Fruit fly (Drosophila melanogaster) whole organism, prepupa: ENCODE results near the gene BckdhA.

ENCODE experiments used
- Blimp-1 ChIP-seq: fragments of 200-800 bp; sonication (Bioruptor generic); optimal IDR thresholded peaks from 3 replicates; lab custom pipeline; 2017; ENCODE audit warnings: missing biosample characterization, missing genetic modification characterization, mild to moderate bottlenecking, moderate library complexity, missing genetic modification reagents
- CG10631 ChIP-seq: fragments of 200-800 bp; sonication (Bioruptor generic); optimal IDR thresholded peaks from 2 replicates; lab custom pipeline; 2016; ENCODE audit warnings: missing biosample characterization, missing genetic modification characterization
- CG11294 ChIP-seq: fragments of 200-800 bp; sonication (Bioruptor generic); IDR thresholded peaks from 2 replicates; pipeline ENCODE4 v1.3.6; 2022; ENCODE audit warnings: missing biosample characterization, missing genetic modification characterization
- CG11762 ChIP-seq: fragments of 200-800 bp; sonication (Bioruptor generic); optimal IDR thresholded peaks from 3 replicates; lab custom pipeline; 2016; ENCODE audit warnings: missing biosample characterization, missing genetic modification characterization; ENCODE audit not compliant: insufficient read depth
- CG11902 ChIP-seq: fragments of 200-800 bp; sonication (Bioruptor generic); optimal IDR thresholded peaks from 3 replicates; lab custom pipeline; 2016; ENCODE audit warnings: missing biosample characterization, missing genetic modification characterization
- CG15336 ChIP-seq: fragments of 200-800 bp; sonication (Bioruptor generic); IDR thresholded peaks from 2 replicates; pipeline ENCODE4 v1.3.6; 2022; ENCODE audit warnings: missing biosample characterization, missing genetic modification characterization
- CG1621 ChIP-seq: fragments of 200-800 bp; sonication (Bioruptor generic); optimal IDR thresholded peaks from 3 replicates; lab custom pipeline; 2018; ENCODE audit warnings: missing biosample characterization, mild to moderate bottlenecking, missing genetic modification characterization
- CG16779 ChIP-seq: fragments of 200-800 bp; sonication (Bioruptor generic); optimal IDR thresholded peaks from 3 replicates; lab custom pipeline; 2017; ENCODE audit warnings: missing biosample characterization, mild to moderate bottlenecking, missing genetic modification characterization
- CG3032 ChIP-seq: fragments of 200-800 bp; optimal IDR thresholded peaks from 2 replicates; lab custom pipeline; 2019; ENCODE audit warnings: missing biosample characterization, mild to moderate bottlenecking, missing genetic modification characterization, moderate library complexity
- CG31627 ChIP-seq: fragments of 200-800 bp; sonication (Bioruptor generic); optimal IDR thresholded peaks from 3 replicates; lab custom pipeline; 2016; ENCODE audit warnings: missing biosample characterization, missing genetic modification characterization
- CG32006 ChIP-seq: fragments of 200-800 bp; sonication (Bioruptor generic); optimal IDR thresholded peaks from 3 replicates; lab custom pipeline; 2017; ENCODE audit warnings: missing biosample characterization, mild to moderate bottlenecking, missing genetic modification characterization
- CG3919 ChIP-seq: fragments of 200-800 bp; sonication (Bioruptor generic); optimal IDR thresholded peaks from 3 replicates; lab custom pipeline; 2016; ENCODE audit warnings: missing biosample characterization, missing genetic modification characterization
- CG4318 ChIP-seq: fragments of 200-800 bp; sonication (Bioruptor generic); optimal IDR thresholded peaks from 3 replicates; lab custom pipeline; 2017; ENCODE audit warnings: missing biosample characterization, mild to moderate bottlenecking, missing genetic modification characterization
- CG6163 ChIP-seq: fragments of 200-800 bp; sonication (Bioruptor generic); IDR thresholded peaks from 3 replicates; pipeline ENCODE4 v1.3.6; 2022; ENCODE audit warnings: missing biosample characterization, missing genetic modification characterization
- CG6276 ChIP-seq: fragments of 200-800 bp; sonication (Bioruptor generic); optimal IDR thresholded peaks from 2 replicates; lab custom pipeline; 2017; ENCODE audit warnings: missing biosample characterization, mild to moderate bottlenecking, missing genetic modification characterization
- CG6792 ChIP-seq: fragments of 200-800 bp; sonication (Bioruptor generic); optimal IDR thresholded peaks from 3 replicates; lab custom pipeline; 2016; ENCODE audit warnings: missing biosample characterization, missing genetic modification characterization
- CG6808 ChIP-seq: fragments of 200-800 bp; sonication (Bioruptor generic); optimal IDR thresholded peaks from 3 replicates; lab custom pipeline; 2017; ENCODE audit warnings: missing biosample characterization, missing genetic modification characterization, mild to moderate bottlenecking, moderate library complexity, missing genetic modification reagents
- CG6854 ChIP-seq: fragments of 200-800 bp; sonication (Bioruptor generic); optimal IDR thresholded peaks from 2 replicates; lab custom pipeline; 2017; ENCODE audit warnings: missing biosample characterization, mild to moderate bottlenecking, missing genetic modification characterization
- CG7368 ChIP-seq: fragments of 200-800 bp; sonication (Bioruptor generic); optimal IDR thresholded peaks from 3 replicates; lab custom pipeline; 2016; ENCODE audit warnings: missing biosample characterization, missing genetic modification characterization
- CG8119 ChIP-seq: fragments of 200-800 bp; sonication (Bioruptor generic); IDR thresholded peaks from 3 replicates; pipeline ENCODE4 v1.3.6; 2022; ENCODE audit warnings: missing biosample characterization, missing genetic modification characterization
- CG8319 ChIP-seq: fragments of 200-800 bp; sonication (Bioruptor generic); optimal IDR thresholded peaks from 3 replicates; lab custom pipeline; 2016; ENCODE audit warnings: missing biosample characterization, missing genetic modification characterization
- CG9139 ChIP-seq: fragments of 200-800 bp; sonication (Bioruptor generic); optimal IDR thresholded peaks from 3 replicates; lab custom pipeline; 2017; ENCODE audit warnings: missing biosample characterization, mild to moderate bottlenecking, missing genetic modification characterization
- Eip75B ChIP-seq: fragments of 200-800 bp; sonication (Bioruptor generic); optimal IDR thresholded peaks from 3 replicates; lab custom pipeline; 2016; ENCODE audit warnings: missing biosample characterization, missing genetic modification characterization
- Eip78C ChIP-seq: fragments of 200-800 bp; sonication (Bioruptor generic); peaks from one replicate; lab custom pipeline; 2016; ENCODE audit warnings: missing biosample characterization, missing genetic modification characterization
- Eip93F ChIP-seq: fragments of 200-800 bp; sonication (Bioruptor generic); optimal IDR thresholded peaks from 2 replicates; lab custom pipeline; 2016; ENCODE audit warnings: missing biosample characterization, mild to moderate bottlenecking, missing genetic modification characterization
- Ets21C ChIP-seq: fragments of 200-800 bp; sonication (Bioruptor generic); optimal IDR thresholded peaks from 3 replicates; lab custom pipeline; 2016; ENCODE audit warnings: missing biosample characterization, missing genetic modification characterization
- Ets96B ChIP-seq: fragments of 200-800 bp; optimal IDR thresholded peaks from 2 replicates; lab custom pipeline; 2019; ENCODE audit warnings: missing biosample characterization, mild to moderate bottlenecking, missing genetic modification characterization, moderate library complexity
- Gug ChIP-seq: fragments of 200-800 bp; sonication (Bioruptor generic); IDR thresholded peaks from 2 replicates; pipeline ENCODE4 v1.3.6; 2022; ENCODE audit warnings: missing biosample characterization, missing genetic modification characterization
- Hr38 ChIP-seq: sonication (Bioruptor generic); optimal IDR thresholded peaks from 2 replicates; lab custom pipeline; 2016; ENCODE audit warnings: missing biosample characterization, missing genetic modification characterization
- Hr39 ChIP-seq: fragments of 200-800 bp; sonication (Bioruptor generic); optimal IDR thresholded peaks from 2 replicates; lab custom pipeline; 2016; ENCODE audit warnings: missing biosample characterization, missing genetic modification characterization
- Met ChIP-seq: fragments of 200-800 bp; sonication (Bioruptor generic); optimal IDR thresholded peaks from 3 replicates; lab custom pipeline; 2016; ENCODE audit warnings: missing biosample characterization, missing genetic modification characterization
- OdsH ChIP-seq: fragments of 200-800 bp; sonication (Bioruptor generic); optimal IDR thresholded peaks from 3 replicates; lab custom pipeline; 2016; ENCODE audit warnings: missing biosample characterization, missing genetic modification characterization
- Smox ChIP-seq: fragments of 200-800 bp; sonication (Bioruptor generic); optimal IDR thresholded peaks from 3 replicates; lab custom pipeline; 2016; ENCODE audit warnings: missing biosample characterization, missing genetic modification characterization
- Sox15 ChIP-seq: fragments of 200-800 bp; sonication (Bioruptor generic); optimal IDR thresholded peaks from 3 replicates; lab custom pipeline; 2016; ENCODE audit warnings: missing biosample characterization, missing genetic modification characterization
- achi ChIP-seq: fragments of 200-800 bp; sonication (Bioruptor generic); optimal IDR thresholded peaks from 3 replicates; lab custom pipeline; 2016; ENCODE audit warnings: missing biosample characterization, missing genetic modification characterization
- acj6 ChIP-seq: fragments of 200-800 bp; sonication (Bioruptor generic); optimal IDR thresholded peaks from 3 replicates; lab custom pipeline; 2016; ENCODE audit warnings: missing biosample characterization, missing genetic modification characterization
- cyc ChIP-seq: fragments of 200-800 bp; sonication (Bioruptor generic); optimal IDR thresholded peaks from 3 replicates; lab custom pipeline; 2016; ENCODE audit warnings: missing biosample characterization, missing genetic modification characterization
- dac ChIP-seq: fragments of 200-800 bp; sonication (Bioruptor generic); optimal IDR thresholded peaks from 2 replicates; lab custom pipeline; 2017; ENCODE audit warnings: missing biosample characterization, mild to moderate bottlenecking, missing genetic modification characterization
- dsx ChIP-seq: fragments of 200-800 bp; optimal IDR thresholded peaks from 3 replicates; lab custom pipeline; 2019; ENCODE audit warnings: missing biosample characterization, mild to moderate bottlenecking, missing genetic modification characterization, moderate library complexity; ENCODE audit not compliant: poor library complexity, severe bottlenecking
- eg ChIP-seq: fragments of 200-800 bp; sonication (Bioruptor generic); IDR thresholded peaks from 3 replicates; pipeline ENCODE4 v1.3.6; 2022; ENCODE audit warnings: missing biosample characterization, missing genetic modification characterization
- esn ChIP-seq: fragments of 200-800 bp; sonication (Bioruptor generic); optimal IDR thresholded peaks from 2 replicates; lab custom pipeline; 2016; ENCODE audit warnings: missing biosample characterization, mild to moderate bottlenecking, missing genetic modification characterization, moderate library complexity
- fd59A ChIP-seq: fragments of 200-800 bp; sonication (Bioruptor generic); optimal IDR thresholded peaks from 2 replicates; lab custom pipeline; 2017; ENCODE audit warnings: missing biosample characterization, mild to moderate bottlenecking, missing genetic modification characterization, missing genetic modification reagents
- fd85E ChIP-seq: fragments of 200-800 bp; sonication (Bioruptor generic); optimal IDR thresholded peaks from 3 replicates; lab custom pipeline; 2016; ENCODE audit warnings: missing biosample characterization, missing genetic modification characterization
- fkh ChIP-seq: fragments of 200-800 bp; sonication (Bioruptor generic); optimal IDR thresholded peaks from 3 replicates; lab custom pipeline; 2017; ENCODE audit warnings: missing biosample characterization, mild to moderate bottlenecking, missing genetic modification characterization, moderate library complexity
- net ChIP-seq: fragments of 200-800 bp; sonication (Bioruptor generic); optimal IDR thresholded peaks from 3 replicates; lab custom pipeline; 2016; ENCODE audit warnings: missing biosample characterization, missing genetic modification characterization
- pdm3 ChIP-seq: fragments of 200-800 bp; sonication (Bioruptor generic); optimal IDR thresholded peaks from 3 replicates; lab custom pipeline; 2016; ENCODE audit warnings: missing biosample characterization, missing genetic modification characterization
- salr ChIP-seq, 2 experiments: fragments of 200-800 bp; sonication (Bioruptor generic); optimal IDR thresholded peaks; 3 replicates each; lab custom pipeline; 2016 to 2018; ENCODE audit warnings: missing biosample characterization in 2 of 2, missing genetic modification characterization in 2 of 2, mild to moderate bottlenecking in 1 of 2
- spab ChIP-seq: fragments of 200-800 bp; sonication (Bioruptor generic); optimal IDR thresholded peaks from 2 replicates; lab custom pipeline; 2017; ENCODE audit warnings: missing biosample characterization, mild to moderate bottlenecking, missing genetic modification characterization, missing genetic modification reagents
- ss ChIP-seq, 2 experiments: fragments of 200-800 bp; sonication (Bioruptor generic); optimal IDR thresholded peaks; 2 replicates in 1 of 2; 3 replicates in 1 of 2; lab custom pipeline; 2017 to 2018; ENCODE audit warnings: mild to moderate bottlenecking in 2 of 2, missing biosample characterization in 2 of 2, missing genetic modification characterization in 2 of 2, moderate library complexity in 1 of 2
- svp ChIP-seq: fragments of 200-800 bp; sonication (Bioruptor generic); peaks from one replicate; lab custom pipeline; 2016; ENCODE audit warnings: missing biosample characterization, missing genetic modification characterization
- topi ChIP-seq: fragments of 200-800 bp; sonication (Bioruptor generic); optimal IDR thresholded peaks from 3 replicates; lab custom pipeline; 2016; ENCODE audit warnings: missing biosample characterization, missing genetic modification characterization
- vri ChIP-seq: fragments of 200-800 bp; sonication (Bioruptor generic); optimal IDR thresholded peaks from 3 replicates; lab custom pipeline; 2016; ENCODE audit warnings: missing biosample characterization, mild to moderate bottlenecking, missing genetic modification characterization

The BckdhA gene

dm6 chr3R:9534125-9534496, 21.5 kb upstream of the BckdhA start:
- TF ChIP-seq CG10631 (peak; percentile 91), eg (GFP tag; lab: Robert Waterston, UW) (peak; percentile 94), ss (GFP tag; optimal IDR thresholded peaks at IDR 0.05; lab: Kevin White, UChicago) (peak in 1 of 2 experiments; percentile 57), achi (GFP tag; lab: Kevin White, UChicago) (peak; percentile 92), cyc (peak; percentile 87), CG32006 (peak; percentile 95), OdsH (GFP tag; lab: Kevin White, UChicago) (peak; percentile 93), Hr39 (peak; percentile 91), Ets21C (GFP tag; lab: Kevin White, UChicago) (peak; percentile 75), CG4318 (GFP tag; lab: Kevin White, UChicago) (peak; percentile 85), svp (GFP tag; lab: Kevin White, UChicago) (peak; percentile 90), CG8319 (GFP tag; lab: Kevin White, UChicago) (peak; percentile 83), CG11294 (peak; percentile 78; the same call in 1 of the 2 replicates), dac (peak; percentile 74), CG8119 (GFP tag; lab: Robert Waterston, UW) (peak; percentile 93), CG9139 (GFP tag; lab: Kevin White, UChicago) (no peak), salr (GFP tag; optimal IDR thresholded peaks at IDR 0.05; lab: Kevin White, UChicago) (peak; percentile 69 to 92), Smox (GFP tag; lab: Kevin White, UChicago) (peak; percentile 89), vri (GFP tag; lab: Kevin White, UChicago) (no peak), CG1621 (peak; percentile 79), dsx (GFP tag; lab: Kevin White, UChicago) (peak; percentile 80), spab (GFP tag; lab: Kevin White, UChicago) (peak; percentile 79), Sox15 (GFP tag; lab: Kevin White, UChicago) (peak; percentile 81), Hr38 (GFP tag; lab: Kevin White, UChicago) (peak; percentile 18), CG11762 (GFP tag; lab: Kevin White, UChicago) (peak; percentile 81), CG6276 (GFP tag; lab: Kevin White, UChicago) (peak; percentile 86), fkh (GFP tag; lab: Kevin White, UChicago) (peak; percentile 21), CG16779 (tag; lab: Kevin White, UChicago) (no peak), topi (GFP tag; lab: Kevin White, UChicago) (peak; percentile 90), Eip75B (GFP tag; lab: Kevin White, UChicago) (peak; percentile 87), fd59A (GFP tag; lab: Kevin White, UChicago) (peak; percentile 82), Eip78C (GFP tag; lab: Kevin White, UChicago) (peak; percentile 97), net (GFP tag; lab: Kevin White, UChicago) (peak; percentile 91), Blimp-1 (peak; percentile 61), CG7368 (GFP tag; lab: Kevin White, UChicago) (peak; percentile 82), esn (GFP tag; lab: Kevin White, UChicago) (peak; percentile 93), Gug (GFP tag; lab: Robert Waterston, UW) (peak; percentile 89), CG6163 (no peak; the same call in none of the 3 replicates), CG3919 (GFP tag; lab: Kevin White, UChicago) (peak; percentile 92), CG31627 (GFP tag; lab: Kevin White, UChicago) (peak; percentile 92), Ets96B (peak; percentile 84), CG6792 (GFP tag; lab: Kevin White, UChicago) (peak; percentile 86), CG3032 (tag; lab: Kevin White, UChicago) (peak; percentile 87), fd85E (peak; percentile 67), CG6854 (GFP tag; lab: Kevin White, UChicago) (no peak), CG15336 (GFP tag; lab: Robert Waterston, UW) (peak; percentile 94), Met (GFP tag; lab: Kevin White, UChicago) (peak; percentile 92), CG6808 (no peak), CG11902 (GFP tag; lab: Kevin White, UChicago) (peak; percentile 83), acj6 (GFP tag; lab: Kevin White, UChicago) (peak; percentile 92), pdm3 (peak; percentile 93), Eip93F (GFP tag; lab: Kevin White, UChicago) (no peak)
